Worm (Caenorhabditis elegans): ENCODE measurements around the gene gst-5.

- TF ChIP-seq unc-62 (GFP tag; optimal IDR thresholded peaks at IDR 0.05 in 1 of 2) (no peak), unc-62 (tag; optimal IDR thresholded peaks at IDR 0.05) (no peak), gei-8 (GFP tag; optimal IDR thresholded peaks at IDR 0.05) (no peak), ztf-11 (tag; optimal IDR thresholded peaks at IDR 0.05) (no peak), nhr-237 (tag; optimal IDR thresholded peaks at IDR 0.05) (no peak), dmd-6 (GFP tag; IDR thresholded peaks at IDR 0.05) (no peak), snpc-4 (tag; optimal IDR thresholded peaks at IDR 0.05) (no peak), lin-15B (tag; optimal IDR thresholded peaks at IDR 0.05) (no peak), dpl-1 (GFP tag; optimal IDR thresholded peaks at IDR 0.05) (no peak), pqm-1 (tag; optimal IDR thresholded peaks at IDR 0.05) (no peak), skn-1 (tag; optimal IDR thresholded peaks at IDR 0.05) (no peak), aly-2 (tag; optimal IDR thresholded peaks at IDR 0.05) (no peak), lin-39 (tag; optimal IDR thresholded peaks at IDR 0.05) (no peak), D1046.2 (GFP tag; IDR thresholded peaks at IDR 0.05) (no peak)
Observed at ce11 chrII:10915732-10916131, 34.4 kb upstream of the gst-5 start, which contains the start of gene F44F4.9.
